Worm (Caenorhabditis elegans): ENCODE measurements around the gene F22E5.6.
"Not testable (repeated sequence)": the region's sequence is repeated elsewhere in the genome, so short reads cannot be mapped to it uniquely, and the experiment has no call there.

The F22E5.6 gene

DNA sequence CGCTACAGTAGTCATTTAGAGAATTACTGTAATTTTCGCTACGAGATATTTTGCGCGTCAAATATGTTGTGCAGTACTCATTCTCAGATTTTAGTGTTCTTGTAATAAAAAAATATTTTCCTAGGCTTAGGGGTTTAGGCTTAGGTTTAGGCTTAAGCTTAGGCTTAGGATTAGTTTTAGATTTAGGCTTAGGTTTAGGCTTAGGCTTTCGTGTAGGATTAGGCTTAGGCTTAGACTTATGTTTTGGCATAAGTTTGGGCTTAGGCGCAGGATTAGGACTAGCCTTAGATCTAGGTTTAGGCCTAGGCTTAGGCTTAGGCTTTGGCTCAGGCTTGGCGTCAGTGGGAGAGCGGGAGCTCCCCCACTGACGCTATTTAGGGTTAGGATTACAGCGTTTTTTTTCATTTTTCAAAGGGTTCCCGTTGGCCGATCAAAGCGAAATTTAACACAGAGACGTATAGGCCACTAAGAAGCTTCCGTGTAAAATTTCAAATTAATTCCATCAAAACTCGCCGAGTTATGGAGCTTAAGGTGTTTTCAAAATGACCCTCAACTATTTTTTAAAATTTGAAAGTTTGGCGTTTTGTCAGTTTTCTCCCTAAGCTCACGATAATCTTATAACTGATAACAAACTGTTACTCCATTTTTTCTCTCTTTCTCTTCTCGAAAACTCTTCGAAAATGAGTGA, 10.1 kb upstream of the F22E5.6 start, which contains the start of gene F22E5.8:
Gene F22E5.8 (plus strand): TSS at position 638 of the 688 bp plus-strand sequence.
- not testable (repeated sequence) for TF ChIP-seq aly-2, xbp-1, unc-130 (tag; optimal IDR thresholded peaks at IDR 0.05)

DNA sequence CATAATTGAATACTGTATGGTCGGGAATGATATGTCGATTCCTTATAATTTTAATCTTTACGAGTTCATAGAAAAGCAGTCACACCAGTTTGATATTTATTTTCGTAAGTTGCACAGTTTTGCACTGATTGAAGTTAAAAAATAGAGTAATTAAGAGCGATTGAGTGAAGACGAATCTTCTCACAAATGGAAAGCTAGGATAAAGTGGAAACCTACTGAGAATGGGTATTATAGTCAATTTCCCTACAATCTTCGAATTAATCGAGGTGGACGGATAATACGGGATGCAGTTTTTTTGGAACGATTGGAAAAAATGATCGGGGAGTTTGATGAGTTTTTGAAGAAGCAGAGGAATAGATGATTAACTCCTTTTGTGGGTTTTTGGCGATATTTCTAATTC, 8.7 kb upstream of the F22E5.6 start, which contains the start of gene F22E5.23:
Gene F22E5.23 (plus strand): TSS at position 301 of the 400 bp plus-strand sequence.
- TF ChIP-seq ceh-63 (GFP tag; optimal IDR thresholded peaks at IDR 0.05), result no peak
- TF ChIP-seq nhr-11 (tag; optimal IDR thresholded peaks at IDR 0.05), result no peak
- no peak for TF ChIP-seq lin-39 (tag; optimal IDR thresholded peaks at IDR 0.05)
- TF ChIP-seq nhr-76 (tag; optimal IDR thresholded peaks at IDR 0.05), result no peak
- no peak for TF ChIP-seq nhr-28 (tag; optimal IDR thresholded peaks at IDR 0.05)
- no peak for TF ChIP-seq mdl-1 (tag; optimal IDR thresholded peaks at IDR 0.05)
- TF ChIP-seq snpc-4 (tag; optimal IDR thresholded peaks at IDR 0.05), result no peak
- no peak for TF ChIP-seq pag-3 (tag; optimal IDR thresholded peaks at IDR 0.05; ENCODE audit: borderline replicate concordance, insufficient read depth)
- no peak for TF ChIP-seq egl-27 (tag; optimal IDR thresholded peaks at IDR 0.05)

DNA sequence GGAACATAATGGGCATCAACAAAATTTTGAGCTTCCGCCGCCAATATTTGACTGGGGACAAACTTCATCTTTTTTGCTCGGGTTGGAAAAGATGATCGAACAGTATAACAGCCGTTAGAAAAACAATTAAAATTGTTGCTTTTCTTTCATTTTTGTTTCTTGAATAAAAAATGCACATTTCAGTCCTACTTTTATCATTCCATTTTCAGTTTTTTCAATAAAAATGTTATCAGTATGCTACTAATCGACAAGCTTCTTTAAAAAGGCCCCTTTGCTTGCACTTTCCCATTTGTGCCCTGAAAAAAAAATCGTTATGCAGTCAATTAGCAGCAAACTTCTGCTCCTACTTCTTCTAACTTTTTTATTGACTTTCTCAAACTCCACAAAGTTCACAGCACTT, 7.9 kb upstream of the F22E5.6 start, which contains the start of gene F22E5.7:
Gene F22E5.7 (plus strand): TSS at position 301 of the 400 bp plus-strand sequence.
- TF ChIP-seq lsy-2 (tag; optimal IDR thresholded peaks at IDR 0.05), result no peak

DNA sequence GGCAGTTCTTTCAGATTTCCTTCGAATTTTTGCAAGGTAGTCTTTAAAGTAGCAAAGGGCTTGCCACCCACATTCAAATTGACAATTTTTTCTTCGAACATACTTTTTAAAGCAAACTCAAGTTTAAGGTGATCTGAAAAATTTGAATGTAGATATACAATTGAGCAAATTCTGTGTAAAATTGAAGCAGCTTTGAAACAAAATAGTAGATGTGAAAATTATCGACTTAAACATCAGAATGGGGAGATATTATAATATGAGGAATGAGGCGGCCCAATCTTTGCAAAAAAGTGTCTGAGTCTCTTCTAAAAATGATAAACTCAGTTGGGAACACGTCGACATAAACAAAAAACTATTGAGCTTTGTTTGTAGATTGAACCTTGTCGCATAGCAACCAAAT, 5.1 kb upstream of the F22E5.6 start, which contains the start of gene F22E5.11:
Gene F22E5.11 (minus strand): TSS at position 101 of the 400 bp plus-strand sequence.
- TF ChIP-seq Y116A8C.19 (tag; optimal IDR thresholded peaks at IDR 0.05; ENCODE audit: borderline replicate concordance) (no peak), nhr-85 (tag) (no peak), aly-2 (tag; optimal IDR thresholded peaks at IDR 0.05) (no peak)

DNA sequence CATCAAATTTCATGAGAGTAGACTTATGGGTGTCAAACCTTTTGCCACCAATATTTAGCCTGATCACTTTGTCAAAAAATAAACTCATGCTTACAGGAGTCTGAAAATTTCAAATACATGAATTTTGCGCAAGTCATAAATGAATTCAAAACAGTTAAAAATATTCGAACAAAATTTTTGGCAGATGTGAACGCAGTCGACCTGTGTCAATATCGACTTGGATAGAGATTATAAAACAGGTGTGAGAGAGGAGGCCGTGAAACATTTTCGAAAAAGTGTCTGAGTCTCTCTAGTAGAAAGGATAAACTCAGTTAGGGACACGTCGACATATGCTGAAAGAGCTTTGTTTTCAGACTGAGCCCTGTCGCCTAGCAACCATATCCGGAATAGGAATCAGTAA, 2.9 kb upstream of the F22E5.6 start, which contains the start of gene F22E5.12:
Gene F22E5.12 (minus strand): TSS at position 101 of the 400 bp plus-strand sequence.
- TF ChIP-seq xbp-1 (tag; optimal IDR thresholded peaks at IDR 0.05), result peak; percentile 2

DNA sequence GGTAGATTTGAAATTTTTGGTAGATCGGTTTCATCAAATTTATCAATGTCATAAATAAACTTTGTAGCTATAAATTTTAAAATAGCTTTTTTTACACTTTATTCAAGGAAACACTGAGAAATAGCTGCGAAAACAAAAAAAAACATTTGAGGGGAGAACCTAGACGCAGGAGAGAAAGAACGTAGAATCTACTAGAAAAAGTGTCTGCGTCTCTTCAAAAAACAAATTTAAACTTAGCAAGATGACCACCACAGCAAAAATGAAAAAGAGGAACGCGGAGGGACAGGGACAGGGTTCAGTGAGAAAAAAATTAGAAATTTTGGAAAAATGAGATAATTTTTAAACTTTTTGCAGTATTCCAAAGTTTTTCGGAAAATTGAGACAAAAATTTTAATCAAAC, 620 bp upstream of the F22E5.6 start:
- no peak for TF ChIP-seq pqm-1 (tag; optimal IDR thresholded peaks at IDR 0.05)
- TF ChIP-seq hlh-17 (GFP tag; optimal IDR thresholded peaks at IDR 0.05; ENCODE audit: borderline replicate concordance), result no peak
- no peak for TF ChIP-seq sptf-1 (tag; optimal IDR thresholded peaks at IDR 0.05)
- no peak for TF ChIP-seq pag-3 (tag; optimal IDR thresholded peaks at IDR 0.05; ENCODE audit: borderline replicate concordance, insufficient read depth)
- TF ChIP-seq skn-1 (tag; optimal IDR thresholded peaks at IDR 0.05), result peak; percentile 27
- TF ChIP-seq isw-1 (GFP tag; IDR thresholded peaks at IDR 0.05), result no peak
- TF ChIP-seq mef-2 (tag; optimal IDR thresholded peaks at IDR 0.05), result no peak
- no peak for TF ChIP-seq fkh-4 (tag; optimal IDR thresholded peaks at IDR 0.05; ENCODE audit: borderline replicate concordance)
- no peak for TF ChIP-seq nhr-11 (tag; optimal IDR thresholded peaks at IDR 0.05)
- no peak for TF ChIP-seq unc-98 (GFP tag; IDR thresholded peaks at IDR 0.05)
- TF ChIP-seq lsy-2 (tag; optimal IDR thresholded peaks at IDR 0.05), result peak; percentile 26 to 51
- peak; percentile 48 for TF ChIP-seq rnt-1 (tag; optimal IDR thresholded peaks at IDR 0.05)
- TF ChIP-seq ets-5 (GFP tag; IDR thresholded peaks at IDR 0.05), result no peak
- TF ChIP-seq lin-15B (tag; optimal IDR thresholded peaks at IDR 0.05), result no peak
- no peak for TF ChIP-seq elt-3 (tag; optimal IDR thresholded peaks at IDR 0.05)
- TF ChIP-seq ama-1 (optimal IDR thresholded peaks at IDR 0.05), result no peak
- TF ChIP-seq fkh-8 (tag; optimal IDR thresholded peaks at IDR 0.05), result peak; percentile 52
- no peak for TF ChIP-seq C34B4.2 (tag; optimal IDR thresholded peaks at IDR 0.05)
- TF ChIP-seq zag-1 (tag; optimal IDR thresholded peaks at IDR 0.05), result no peak
- TF ChIP-seq nhr-85 (tag), result peak; percentile 47
- no peak for TF ChIP-seq sox-4 (tag; optimal IDR thresholded peaks at IDR 0.05)
- no peak for TF ChIP-seq unc-130 (tag; optimal IDR thresholded peaks at IDR 0.05)
- TF ChIP-seq lin-13 (GFP tag; optimal IDR thresholded peaks at IDR 0.05), result peak; percentile 38
- TF ChIP-seq ces-1 (GFP tag; optimal IDR thresholded peaks at IDR 0.05), result no peak
- peak; percentile 68 for TF ChIP-seq snu-23 (GFP tag; optimal IDR thresholded peaks at IDR 0.05)
- TF ChIP-seq nhr-47 (tag; optimal IDR thresholded peaks at IDR 0.05), result peak; percentile 33
- no peak for TF ChIP-seq tlp-1 (tag; optimal IDR thresholded peaks at IDR 0.05)
- TF ChIP-seq fos-1 (tag; optimal IDR thresholded peaks at IDR 0.05), result no peak
- no peak for TF ChIP-seq ceh-90 (tag; optimal IDR thresholded peaks at IDR 0.05)
- no peak for TF ChIP-seq nhr-76 (tag; optimal IDR thresholded peaks at IDR 0.05)
- no peak for TF ChIP-seq ztf-4 (tag; optimal IDR thresholded peaks at IDR 0.05)
- peak; percentile 5 to 11 for TF ChIP-seq lin-35 (GFP tag; optimal IDR thresholded peaks at IDR 0.05)
- TF ChIP-seq Y116A8C.19 (tag; optimal IDR thresholded peaks at IDR 0.05; ENCODE audit: borderline replicate concordance), result no peak

Data from whole organism, L1 larva.